Worm (Caenorhabditis elegans) whole organism, L1 larva: Measurements from ENCODE around the gene twk-43.
A peak's percentile ranks its signal among the peaks of the same experiment; 100 is the strongest.

Experiments
- C04F5.9 ChIP-seq: sonication (generic microtip); optimal IDR thresholded peaks from 2 replicates; lab custom pipeline; 2016; ENCODE audit warnings: missing genetic modification characterization, missing compliant biosample characterization
- C16A3.4 ChIP-seq: fragments of 150-350 bp; optimal IDR thresholded peaks from 2 replicates; lab custom pipeline; 2014; ENCODE audit warnings: missing biosample characterization, missing genetic modification characterization
- Y116A8C.19 ChIP-seq: sonication (generic microtip); optimal IDR thresholded peaks from 2 replicates; lab custom pipeline; 2016; ENCODE audit warnings: missing compliant biosample characterization, missing genetic modification characterization, borderline replicate concordance
- aha-1 ChIP-seq: fragments of 150-350 bp; optimal IDR thresholded peaks from 2 replicates; lab custom pipeline; 2014; ENCODE audit warnings: missing biosample characterization, missing genetic modification characterization
- ama-1 ChIP-seq: fragments of 150-350 bp; optimal IDR thresholded peaks from 2 replicates; lab custom pipeline; 2014
- blmp-1 ChIP-seq: fragments of 150-350 bp; optimal IDR thresholded peaks from 2 replicates; lab custom pipeline; 2014; ENCODE audit warnings: missing biosample characterization, missing genetic modification characterization
- ceh-90 ChIP-seq: sonication (generic microtip); optimal IDR thresholded peaks from 2 replicates; lab custom pipeline; 2016; ENCODE audit warnings: missing genetic modification characterization, missing compliant biosample characterization
- dpl-1 ChIP-seq, 3 experiments: fragments of 150-350 bp in 2 of 3; sonication (generic microtip) in 1 of 3; optimal IDR thresholded peaks; 2 replicates each; lab custom pipeline; 2014 to 2017; ENCODE audit warnings: missing biosample characterization in 3 of 3, missing genetic modification characterization in 3 of 3, missing genetic modification reagents in 3 of 3
- dsc-1 ChIP-seq: sonication (generic microtip); optimal IDR thresholded peaks from 2 replicates; lab custom pipeline; 2016; ENCODE audit warnings: mild to moderate bottlenecking, missing genetic modification characterization, missing compliant biosample characterization
- efl-3 ChIP-seq: fragments of 200-800 bp; sonication (Bioruptor generic); optimal IDR thresholded peaks from 2 replicates; lab custom pipeline; 2018; ENCODE audit warnings: mild to moderate bottlenecking, missing genetic modification characterization, missing compliant biosample characterization
- egl-13 ChIP-seq: sonication (generic microtip); optimal IDR thresholded peaks from 2 replicates; lab custom pipeline; 2016; ENCODE audit warnings: missing genotype, missing genetic modification reagents, missing genetic modification characterization, missing compliant biosample characterization
- egl-27 ChIP-seq, 2 experiments: fragments of 150-350 bp in 1 of 2; sonication (generic microtip); optimal IDR thresholded peaks; 3 replicates each; lab custom pipeline; 2017 to 2018; ENCODE audit warnings: missing biosample characterization in 2 of 2, missing genetic modification characterization in 2 of 2, missing genetic modification reagents in 2 of 2
- elt-2 ChIP-seq: sonication (generic microtip); optimal IDR thresholded peaks from 2 replicates; lab custom pipeline; 2016; ENCODE audit warnings: missing genetic modification characterization, mild to moderate bottlenecking, inconsistent platforms, missing compliant biosample characterization, missing genetic modification reagents
- elt-3 ChIP-seq, 6 experiments: fragments of 150-350 bp in 1 of 6; sonication (generic microtip); optimal IDR thresholded peaks; 2 replicates each; lab custom pipeline; 2017 to 2018; ENCODE audit warnings: missing biosample characterization in 6 of 6, missing genetic modification characterization in 6 of 6, inconsistent platforms in 1 of 6
- grh-1 ChIP-seq: fragments of 200-800 bp; sonication (Bioruptor generic); IDR thresholded peaks from 2 replicates; pipeline ENCODE4 v1.3.6; 2022; ENCODE audit warnings: missing genetic modification reagents, missing genetic modification characterization, missing compliant biosample characterization
- hlh-4 ChIP-seq: sonication (generic microtip); optimal IDR thresholded peaks from 2 replicates; lab custom pipeline; 2016; ENCODE audit warnings: mild to moderate bottlenecking, missing genetic modification characterization, missing compliant biosample characterization
- hpl-2 ChIP-seq: fragments of 150-350 bp; optimal IDR thresholded peaks from 2 replicates; lab custom pipeline; 2014; ENCODE audit warnings: missing biosample characterization, missing genetic modification reagents, missing genetic modification characterization
- isw-1 ChIP-seq: fragments of 200-800 bp; sonication (Bioruptor generic); IDR thresholded peaks from 2 replicates; pipeline ENCODE4 v1.3.6; 2022; ENCODE audit warnings: missing genetic modification characterization, missing compliant biosample characterization
- lin-13 ChIP-seq: fragments of 150-350 bp; optimal IDR thresholded peaks from 2 replicates; lab custom pipeline; 2014; ENCODE audit warnings: missing biosample characterization, missing genetic modification reagents, missing genetic modification characterization
- lin-14 ChIP-seq: fragments of 200-800 bp; sonication (Bioruptor generic); optimal IDR thresholded peaks from 2 replicates; lab custom pipeline; 2018; ENCODE audit warnings: mild to moderate bottlenecking, missing genetic modification characterization, moderate library complexity, missing compliant biosample characterization
- lin-15B ChIP-seq: fragments of 150-350 bp; sonication (generic microtip); optimal IDR thresholded peaks from 3 replicates; lab custom pipeline; 2014; ENCODE audit warnings: missing biosample characterization, missing genetic modification characterization
- lin-35 ChIP-seq, 2 experiments: fragments of 150-350 bp; optimal IDR thresholded peaks; 2 replicates each; lab custom pipeline; 2014; ENCODE audit warnings: missing biosample characterization in 2 of 2, missing genetic modification characterization in 2 of 2, missing genetic modification reagents in 2 of 2
- lin-39 ChIP-seq: fragments of 150-350 bp; optimal IDR thresholded peaks from 2 replicates; lab custom pipeline; 2014; ENCODE audit warnings: missing biosample characterization, missing genetic modification reagents, missing genetic modification characterization
- lir-3 ChIP-seq: sonication (generic microtip); optimal IDR thresholded peaks from 2 replicates; lab custom pipeline; 2016; ENCODE audit warnings: mild to moderate bottlenecking, missing genetic modification characterization, moderate library complexity, missing compliant biosample characterization; ENCODE audit not compliant: poor library complexity
- lsy-2 ChIP-seq, 2 experiments: fragments of 150-350 bp; optimal IDR thresholded peaks; 2 replicates each; lab custom pipeline; 2014; ENCODE audit warnings: missing biosample characterization in 2 of 2, missing genetic modification characterization in 2 of 2
- mdl-1 ChIP-seq, 2 experiments: fragments of 150-350 bp; optimal IDR thresholded peaks; 2 replicates each; lab custom pipeline; 2014 to 2017; ENCODE audit warnings: missing biosample characterization in 2 of 2, missing genetic modification characterization in 2 of 2, inconsistent platforms in 1 of 2
- mep-1 ChIP-seq: fragments of 150-350 bp; optimal IDR thresholded peaks from 2 replicates; lab custom pipeline; 2014; ENCODE audit warnings: missing biosample characterization, missing genetic modification characterization
- nhr-12 ChIP-seq: sonication (generic microtip); optimal IDR thresholded peaks from 2 replicates; lab custom pipeline; 2017; ENCODE audit warnings: missing biosample characterization, missing genetic modification characterization
- nhr-19 ChIP-seq: fragments of 200-800 bp; sonication (Bioruptor generic); conservative IDR thresholded peaks from 2 replicates; pipeline ENCODE4 v1.3.6; 2022; ENCODE audit warnings: missing genetic modification characterization, missing compliant biosample characterization
- nhr-20 ChIP-seq: sonication (generic microtip); optimal IDR thresholded peaks from 2 replicates; lab custom pipeline; 2016; ENCODE audit warnings: mild to moderate bottlenecking, missing genetic modification characterization, missing compliant biosample characterization
- nhr-28 ChIP-seq: fragments of 150-350 bp; optimal IDR thresholded peaks from 2 replicates; lab custom pipeline; 2014; ENCODE audit warnings: missing biosample characterization, missing genetic modification characterization
- nhr-47 ChIP-seq: sonication (generic microtip); optimal IDR thresholded peaks from 2 replicates; lab custom pipeline; 2016; ENCODE audit warnings: mild to moderate bottlenecking, missing genetic modification characterization, moderate library complexity, missing compliant biosample characterization
- nhr-71 ChIP-seq: sonication (generic microtip); optimal IDR thresholded peaks from 2 replicates; lab custom pipeline; 2016; ENCODE audit warnings: mild to moderate bottlenecking, missing genetic modification characterization, moderate library complexity, missing compliant biosample characterization
- nhr-85 ChIP-seq: sonication (generic microtip); peaks from one replicate; lab custom pipeline; 2016; ENCODE audit warnings: missing genetic modification characterization, inconsistent platforms, missing compliant biosample characterization
- nhr-90 ChIP-seq: sonication (generic microtip); optimal IDR thresholded peaks from 2 replicates; lab custom pipeline; 2016; ENCODE audit warnings: mild to moderate bottlenecking, missing genetic modification characterization, missing compliant biosample characterization; ENCODE audit not compliant: poor library complexity
- pag-3 ChIP-seq: sonication (generic microtip); optimal IDR thresholded peaks from 2 replicates; lab custom pipeline; 2017; ENCODE audit warnings: missing genetic modification characterization, mild to moderate bottlenecking, missing compliant biosample characterization, antibody characterized with exemption, borderline replicate concordance; ENCODE audit not compliant: insufficient read depth
- rnt-1 ChIP-seq: sonication (generic microtip); optimal IDR thresholded peaks from 2 replicates; lab custom pipeline; 2016; ENCODE audit warnings: mild to moderate bottlenecking, missing genetic modification characterization, moderate library complexity, missing compliant biosample characterization
- skn-1 ChIP-seq: fragments of 150-350 bp; optimal IDR thresholded peaks from 2 replicates; lab custom pipeline; 2014; ENCODE audit warnings: missing biosample characterization, missing genetic modification characterization
- snpc-4 ChIP-seq: fragments of 150-350 bp; optimal IDR thresholded peaks from 2 replicates; lab custom pipeline; 2014; ENCODE audit warnings: missing biosample characterization, missing genetic modification characterization
- snu-23 ChIP-seq: sonication (generic microtip); optimal IDR thresholded peaks from 2 replicates; lab custom pipeline; 2016; ENCODE audit warnings: missing genetic modification characterization, missing compliant biosample characterization
- sptf-1 ChIP-seq: fragments of 150-350 bp; optimal IDR thresholded peaks from 2 replicates; lab custom pipeline; 2014; ENCODE audit warnings: missing biosample characterization, missing genetic modification characterization
- sup-37 ChIP-seq: fragments of 200-800 bp; sonication (Bioruptor generic); optimal IDR thresholded peaks from 2 replicates; lab custom pipeline; 2018; ENCODE audit warnings: mild to moderate bottlenecking, missing genetic modification characterization, missing compliant biosample characterization
- tbx-2 ChIP-seq: sonication (generic microtip); optimal IDR thresholded peaks from 2 replicates; lab custom pipeline; 2016; ENCODE audit warnings: missing genetic modification characterization, missing compliant biosample characterization
- vab-15 ChIP-seq: sonication (generic microtip); optimal IDR thresholded peaks from 2 replicates; lab custom pipeline; 2017; ENCODE audit warnings: missing genotype, mild to moderate bottlenecking, missing genetic modification characterization, missing compliant biosample characterization
- xbp-1 ChIP-seq: sonication (generic microtip); optimal IDR thresholded peaks from 2 replicates; lab custom pipeline; 2016; ENCODE audit warnings: missing genetic modification characterization, missing compliant biosample characterization
- zag-1 ChIP-seq: fragments of 150-350 bp; optimal IDR thresholded peaks from 2 replicates; lab custom pipeline; 2014; ENCODE audit warnings: missing biosample characterization, missing genetic modification characterization
- zip-4 ChIP-seq: fragments of 200-800 bp; sonication (Bioruptor generic); optimal IDR thresholded peaks from 2 replicates; lab custom pipeline; 2018; ENCODE audit warnings: mild to moderate bottlenecking, missing genetic modification characterization, moderate library complexity, missing compliant biosample characterization
- ztf-11 ChIP-seq, 2 experiments: sonication (generic microtip); optimal IDR thresholded peaks; 2 replicates each; lab custom pipeline; 2016 to 2017; ENCODE audit warnings: missing genetic modification characterization in 2 of 2, missing biosample characterization in 1 of 2, missing compliant biosample characterization in 1 of 2

Gene twk-43

DNA sequence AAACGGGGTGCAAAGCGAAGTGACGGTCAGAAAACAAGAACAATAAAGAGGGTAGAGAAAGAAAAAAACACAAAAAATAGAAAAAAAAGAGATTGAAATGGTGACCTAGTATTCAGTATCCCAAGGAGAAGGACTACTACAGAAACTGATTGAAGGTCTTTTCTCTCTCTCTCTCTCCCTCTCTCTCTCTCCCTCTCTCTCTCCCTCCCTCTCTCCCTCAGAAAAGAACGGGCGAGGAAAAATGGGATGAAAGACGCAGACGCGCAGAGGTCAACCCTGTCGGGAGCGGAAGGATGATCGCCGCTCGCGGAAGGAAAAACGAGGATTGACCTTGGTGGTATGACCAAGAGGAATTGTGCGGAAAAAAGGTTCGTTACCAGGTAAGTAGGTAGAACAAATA is 28.5 kb downstream of the twk-43 start (continued):
- TF ChIP-seq nhr-12 (tag; lab: Kevin White, UChicago) = no peak
- TF ChIP-seq pag-3 (tag; lab: Kevin White, UChicago) = no peak
- no peak for TF ChIP-seq hpl-2 (GFP tag; lab: Kevin White, UChicago)
- no peak for TF ChIP-seq sup-37 (GFP tag; lab: Kevin White, UChicago)
- no peak for TF ChIP-seq tbx-2
- no peak for TF ChIP-seq aha-1
- no peak for TF ChIP-seq xbp-1 (tag; lab: Kevin White, UChicago)
- no peak for TF ChIP-seq C04F5.9 (tag; lab: Kevin White, UChicago)
- TF ChIP-seq ztf-11 (tag; optimal IDR thresholded peaks at IDR 0.05; lab: Kevin White, UChicago) = no peak
- no peak for TF ChIP-seq lin-15B (tag; lab: Kevin White, UChicago)
- TF ChIP-seq lin-39 (tag; lab: Kevin White, UChicago) = no peak
- TF ChIP-seq egl-27 (tag; optimal IDR thresholded peaks at IDR 0.05; lab: Kevin White, UChicago) = no peak
- no peak for TF ChIP-seq sptf-1 (tag; lab: Kevin White, UChicago)
- TF ChIP-seq skn-1 (tag; lab: Kevin White, UChicago) = no peak
- TF ChIP-seq snpc-4 = no peak
- no peak for TF ChIP-seq hlh-4 (tag; lab: Kevin White, UChicago)
- TF ChIP-seq isw-1 (GFP tag; lab: Robert Waterston, UW) = no peak
- no peak for TF ChIP-seq zip-4 (GFP tag; lab: Kevin White, UChicago)
- TF ChIP-seq egl-13 (tag; lab: Kevin White, UChicago) = no peak
- no peak for TF ChIP-seq nhr-19
- no peak for TF ChIP-seq mdl-1 (tag; optimal IDR thresholded peaks at IDR 0.05; lab: Kevin White, UChicago)
- TF ChIP-seq ceh-90 = no peak
- TF ChIP-seq nhr-85 = peak; percentile 97
- TF ChIP-seq efl-3 (GFP tag; lab: Kevin White, UChicago) = no peak
- TF ChIP-seq ama-1 (lab: Kevin White, UChicago) = no peak
- TF ChIP-seq mep-1 (tag; lab: Kevin White, UChicago) = peak; percentile 61
- no peak for TF ChIP-seq Y116A8C.19 (tag; lab: Kevin White, UChicago)
- peak; percentile 46 for TF ChIP-seq nhr-20 (tag; lab: Kevin White, UChicago)
- TF ChIP-seq rnt-1 (tag; lab: Kevin White, UChicago) = peak; percentile 48
- peak; percentile 14 for TF ChIP-seq lin-13
- TF ChIP-seq vab-15 (tag; lab: Kevin White, UChicago) = no peak

DNA sequence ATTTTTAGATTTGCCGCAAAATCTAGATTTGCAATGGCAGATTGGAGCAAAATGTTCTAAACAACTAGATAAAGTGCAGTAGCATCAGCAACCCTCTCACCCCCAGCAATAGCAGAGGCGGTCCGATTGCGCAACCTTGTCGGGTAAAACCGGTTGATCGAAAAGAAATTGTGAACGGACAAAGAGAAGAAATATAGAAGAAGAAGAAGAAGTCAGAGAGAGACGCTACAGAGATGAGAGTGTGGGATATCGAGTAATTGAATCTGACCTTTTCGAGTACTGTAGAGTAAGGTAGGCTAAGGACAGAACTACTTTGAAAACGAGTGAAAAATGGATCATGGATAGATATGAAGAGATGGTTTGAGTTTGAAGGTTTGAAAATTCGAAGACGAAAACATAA is 29.8 kb downstream of the twk-43 start:
- TF ChIP-seq lsy-2 (tag; optimal IDR thresholded peaks at IDR 0.05; lab: Kevin White, UChicago) = peak in 1 of 2 experiments; percentile 70
- no peak for TF ChIP-seq zag-1 (tag; lab: Kevin White, UChicago)
- TF ChIP-seq lin-15B (tag; lab: Kevin White, UChicago) = no peak
- no peak for TF ChIP-seq lin-35 (GFP tag; optimal IDR thresholded peaks at IDR 0.05; lab: Kevin White, UChicago)
- TF ChIP-seq nhr-85 = peak; percentile 95
- TF ChIP-seq nhr-71 (tag; lab: Kevin White, UChicago) = peak; percentile 19
- no peak for TF ChIP-seq elt-2 (tag; lab: Kevin White, UChicago)
- TF ChIP-seq lin-13 = no peak
- TF ChIP-seq tbx-2 = no peak
- peak in 1 of 6 experiments; percentile 12 for TF ChIP-seq elt-3 (tag; optimal IDR thresholded peaks at IDR 0.05; lab: Kevin White, UChicago)
- TF ChIP-seq nhr-90 (tag; lab: Kevin White, UChicago) = peak; percentile 26
- TF ChIP-seq lin-14 = peak; percentile 83
- no peak for TF ChIP-seq ama-1 (lab: Kevin White, UChicago)
- TF ChIP-seq rnt-1 (tag; lab: Kevin White, UChicago) = peak; percentile 19
- no peak for TF ChIP-seq dsc-1 (tag; lab: Kevin White, UChicago)
- peak; percentile 71 for TF ChIP-seq blmp-1
- TF ChIP-seq lir-3 (tag; lab: Kevin White, UChicago) = no peak
- TF ChIP-seq mep-1 (tag; lab: Kevin White, UChicago) = peak; percentile 55
- peak; percentile 14 for TF ChIP-seq C16A3.4 (tag; lab: Kevin White, UChicago)
- peak; percentile 30 for TF ChIP-seq snu-23 (GFP tag; lab: Kevin White, UChicago)
- peak; percentile 94 for TF ChIP-seq grh-1 (GFP tag; lab: Robert Waterston, UW)
- TF ChIP-seq nhr-20 (tag; lab: Kevin White, UChicago) = peak; percentile 38
- peak in 1 of 3 experiments; percentile 1 for TF ChIP-seq dpl-1 (GFP tag; optimal IDR thresholded peaks at IDR 0.05; lab: Kevin White, UChicago)
- no peak for TF ChIP-seq nhr-28 (tag; lab: Kevin White, UChicago)
- peak; percentile 2 for TF ChIP-seq nhr-47
- TF ChIP-seq, all 84 proteins: peak for 15
